Fruit fly (Drosophila melanogaster) whole organism, embryonic: ENCODE results near the gene CG43165.

Source experiments
- ATbp ChIP-seq: fragments of 200-800 bp; sonication (Bioruptor generic); optimal IDR thresholded peaks from 2 replicates; lab custom pipeline; 2017; ENCODE audit warnings: missing biosample characterization, mild to moderate bottlenecking, missing genetic modification characterization, missing genetic modification reagents
- Bgb ChIP-seq: fragments of 200-800 bp; sonication (Bioruptor generic); IDR thresholded peaks from 2 replicates; pipeline ENCODE4 v1.3.6; 2022; ENCODE audit warnings: missing biosample characterization, missing genetic modification characterization; ENCODE audit not compliant: partially characterized antibody
- Bteb2 ChIP-seq: fragments of 200-800 bp; sonication (Bioruptor generic); optimal IDR thresholded peaks from 2 replicates; lab custom pipeline; 2016; ENCODE audit warnings: missing biosample characterization, missing genetic modification characterization
- CG10543 ChIP-seq: fragments of 200-800 bp; sonication (Bioruptor generic); optimal IDR thresholded peaks from 3 replicates; lab custom pipeline; 2017; ENCODE audit warnings: missing biosample characterization, mild to moderate bottlenecking, missing genetic modification characterization, moderate library complexity
- CG11695 ChIP-seq: fragments of 200-800 bp; sonication (Bioruptor generic); IDR thresholded peaks from 3 replicates; pipeline ENCODE4 v1.3.6; 2022; ENCODE audit warnings: missing biosample characterization, missing genetic modification characterization
- CG13287 ChIP-seq: fragments of 200-800 bp; sonication (Bioruptor generic); IDR thresholded peaks from 2 replicates; pipeline ENCODE4 v1.3.6; 2022; ENCODE audit warnings: missing biosample characterization, missing genetic modification characterization; ENCODE audit not compliant: partially characterized antibody
- CG1647 ChIP-seq: fragments of 200-800 bp; sonication (Bioruptor generic); optimal IDR thresholded peaks from 3 replicates; lab custom pipeline; 2016; ENCODE audit warnings: missing biosample characterization, missing genetic modification characterization
- CG16813 ChIP-seq: fragments of 200-800 bp; sonication (Bioruptor generic); IDR thresholded peaks from 3 replicates; pipeline ENCODE4 v1.3.6; 2022; ENCODE audit warnings: missing biosample characterization, missing genetic modification characterization; ENCODE audit not compliant: partially characterized antibody
- CG16863 ChIP-seq: fragments of 200-800 bp; sonication (Bioruptor generic); optimal IDR thresholded peaks from 3 replicates; lab custom pipeline; 2016; ENCODE audit warnings: missing biosample characterization, missing genetic modification characterization
- CG17328 ChIP-seq: fragments of 200-800 bp; sonication (Bioruptor generic); IDR thresholded peaks from 2 replicates; pipeline ENCODE4 v1.3.6; 2022; ENCODE audit warnings: missing biosample characterization, missing genetic modification characterization
- CG18011 ChIP-seq: fragments of 200-800 bp; sonication (Bioruptor generic); optimal IDR thresholded peaks from 2 replicates; lab custom pipeline; 2017; ENCODE audit warnings: missing biosample characterization, missing genetic modification characterization, mild to moderate bottlenecking, moderate library complexity, missing genotype
- CG2202 ChIP-seq: fragments of 200-800 bp; sonication (Bioruptor generic); optimal IDR thresholded peaks from 2 replicates; lab custom pipeline; 2018; ENCODE audit warnings: missing biosample characterization, mild to moderate bottlenecking, missing genetic modification characterization
- CG2889 ChIP-seq: fragments of 200-800 bp; sonication (Bioruptor generic); IDR thresholded peaks from 3 replicates; pipeline ENCODE4 v1.3.6; 2022; ENCODE audit warnings: missing biosample characterization, missing genetic modification characterization
- CG3065 ChIP-seq: fragments of 200-800 bp; sonication (Bioruptor generic); optimal IDR thresholded peaks from 2 replicates; lab custom pipeline; 2016; ENCODE audit warnings: missing biosample characterization, missing genetic modification characterization
- CG34376 ChIP-seq: fragments of 200-800 bp; sonication (Bioruptor generic); optimal IDR thresholded peaks from 2 replicates; lab custom pipeline; 2018; ENCODE audit warnings: missing biosample characterization, mild to moderate bottlenecking, missing genetic modification characterization
- CG5245 ChIP-seq: fragments of 200-800 bp; sonication (Bioruptor generic); optimal IDR thresholded peaks from 3 replicates; lab custom pipeline; 2016; ENCODE audit warnings: missing biosample characterization, missing genetic modification characterization
- CG6765 ChIP-seq: fragments of 200-800 bp; sonication (Bioruptor generic); optimal IDR thresholded peaks from 3 replicates; lab custom pipeline; 2017; ENCODE audit warnings: missing biosample characterization, mild to moderate bottlenecking, missing genetic modification characterization
- CG7372 ChIP-seq: fragments of 200-800 bp; sonication (Bioruptor generic); IDR thresholded peaks from 2 replicates; pipeline ENCODE4 v1.3.6; 2022; ENCODE audit warnings: missing biosample characterization, missing genetic modification characterization
- CG7987 ChIP-seq: fragments of 200-800 bp; sonication (Bioruptor generic); optimal IDR thresholded peaks from 2 replicates; lab custom pipeline; 2018; ENCODE audit warnings: missing biosample characterization, mild to moderate bottlenecking, missing genetic modification characterization, moderate library complexity
- CG8281 ChIP-seq: fragments of 200-800 bp; sonication (Bioruptor generic); optimal IDR thresholded peaks from 2 replicates; lab custom pipeline; 2018; ENCODE audit warnings: missing biosample characterization, mild to moderate bottlenecking, missing genetic modification characterization, moderate library complexity
- CG9215 ChIP-seq: fragments of 200-800 bp; sonication (Bioruptor generic); IDR thresholded peaks from 2 replicates; pipeline ENCODE4 v1.3.6; 2022; ENCODE audit warnings: missing biosample characterization, missing genetic modification characterization
- CrebB ChIP-seq: fragments of 200-800 bp; sonication (Bioruptor generic); optimal IDR thresholded peaks from 3 replicates; lab custom pipeline; 2018; ENCODE audit warnings: missing biosample characterization, mild to moderate bottlenecking, missing genetic modification characterization
- Deaf1 ChIP-seq: fragments of 200-800 bp; optimal IDR thresholded peaks from 3 replicates; lab custom pipeline; 2019; ENCODE audit warnings: missing biosample characterization, mild to moderate bottlenecking, missing genetic modification characterization, moderate library complexity
- Dek ChIP-seq: fragments of 200-800 bp; sonication (Bioruptor generic); optimal IDR thresholded peaks from 3 replicates; lab custom pipeline; 2019; ENCODE audit warnings: missing biosample characterization, mild to moderate bottlenecking, missing genetic modification characterization, moderate library complexity
- Dp ChIP-seq: fragments of 200-800 bp; sonication (Bioruptor generic); optimal IDR thresholded peaks from 2 replicates; lab custom pipeline; 2018; ENCODE audit warnings: missing biosample characterization, mild to moderate bottlenecking, missing genetic modification characterization, moderate library complexity
- E2f1 ChIP-seq: fragments of 200-800 bp; sonication (Bioruptor generic); IDR thresholded peaks from 2 replicates; pipeline ENCODE4 v1.3.6; 2022; ENCODE audit warnings: missing biosample characterization, missing genetic modification characterization
- Gsc ChIP-seq: fragments of 200-800 bp; sonication (Bioruptor generic); IDR thresholded peaks from 2 replicates; pipeline ENCODE4 v1.3.6; 2022; ENCODE audit warnings: missing biosample characterization, missing genetic modification characterization
- HLHmδ ChIP-seq: fragments of 200-800 bp; sonication (Bioruptor generic); optimal IDR thresholded peaks from 2 replicates; lab custom pipeline; 2018; ENCODE audit warnings: missing biosample characterization, mild to moderate bottlenecking, missing genetic modification characterization, moderate library complexity
- Lim3 ChIP-seq: fragments of 200-800 bp; sonication (Bioruptor generic); IDR thresholded peaks from 2 replicates; pipeline ENCODE4 v1.3.6; 2022; ENCODE audit warnings: missing biosample characterization, missing genetic modification characterization
- Max ChIP-seq: fragments of 200-800 bp; sonication (Bioruptor generic); optimal IDR thresholded peaks from 2 replicates; lab custom pipeline; 2016; ENCODE audit warnings: missing biosample characterization, mild to moderate bottlenecking, missing genetic modification characterization
- NfI ChIP-seq: fragments of 200-800 bp; sonication (Bioruptor generic); optimal IDR thresholded peaks from 3 replicates; lab custom pipeline; 2018; ENCODE audit warnings: missing biosample characterization, mild to moderate bottlenecking, missing genetic modification characterization, moderate library complexity
- ac ChIP-seq: fragments of 200-800 bp; sonication (Bioruptor generic); optimal IDR thresholded peaks from 3 replicates; lab custom pipeline; 2017; ENCODE audit warnings: missing biosample characterization, mild to moderate bottlenecking, missing genetic modification characterization
- aop ChIP-seq: fragments of 200-800 bp; sonication (Bioruptor generic); IDR thresholded peaks from 2 replicates; pipeline ENCODE4 v1.3.6; 2022; ENCODE audit warnings: missing biosample characterization, missing genetic modification characterization
- ase ChIP-seq: fragments of 200-800 bp; sonication (Bioruptor generic); IDR thresholded peaks from 3 replicates; pipeline ENCODE4 v1.3.6; 2022; ENCODE audit warnings: missing biosample characterization, missing genetic modification characterization
- ci ChIP-seq: fragments of 200-800 bp; sonication (Bioruptor generic); IDR thresholded peaks from 3 replicates; pipeline ENCODE4 v1.3.6; 2022; ENCODE audit warnings: missing biosample characterization, missing genetic modification characterization
- cwo ChIP-seq: fragments of 200-800 bp; sonication (Bioruptor generic); optimal IDR thresholded peaks from 3 replicates; lab custom pipeline; 2017; ENCODE audit warnings: missing biosample characterization, missing genetic modification characterization, mild to moderate bottlenecking, moderate library complexity, missing genetic modification reagents
- emc ChIP-seq: fragments of 200-800 bp; sonication (Bioruptor generic); optimal IDR thresholded peaks from 2 replicates; lab custom pipeline; 2016; ENCODE audit warnings: missing biosample characterization, missing genetic modification characterization
- fru ChIP-seq: fragments of >200 bp; optimal IDR thresholded peaks from 2 replicates; lab custom pipeline; 2017
- gfzf ChIP-seq: fragments of 200-800 bp; sonication (Bioruptor generic); optimal IDR thresholded peaks from 2 replicates; lab custom pipeline; 2016; ENCODE audit warnings: missing biosample characterization, mild to moderate bottlenecking, missing genetic modification characterization, moderate library complexity
- kni ChIP-seq: fragments of 200-800 bp; sonication (Bioruptor generic); optimal IDR thresholded peaks from 3 replicates; lab custom pipeline; 2017; ENCODE audit warnings: mild to moderate bottlenecking, missing biosample characterization, missing genetic modification reagents, missing genetic modification characterization
- lab ChIP-seq: fragments of 200-800 bp; sonication (Bioruptor generic); optimal IDR thresholded peaks from 3 replicates; lab custom pipeline; 2017; ENCODE audit warnings: missing biosample characterization, missing genetic modification characterization, mild to moderate bottlenecking, moderate library complexity, missing genetic modification reagents
- pnt ChIP-seq: fragments of 200-800 bp; sonication (Bioruptor generic); optimal IDR thresholded peaks from 3 replicates; lab custom pipeline; 2016; ENCODE audit warnings: missing biosample characterization, missing genetic modification characterization
- rib ChIP-seq: fragments of 200-800 bp; sonication (Bioruptor generic); IDR thresholded peaks from 2 replicates; pipeline ENCODE4 v1.3.6; 2022; ENCODE audit warnings: missing biosample characterization, missing genetic modification characterization
- sd ChIP-seq: fragments of 200-800 bp; sonication (Bioruptor generic); optimal IDR thresholded peaks from 3 replicates; lab custom pipeline; 2018; ENCODE audit warnings: missing biosample characterization, mild to moderate bottlenecking, missing genetic modification characterization, moderate library complexity
- slou ChIP-seq: fragments of 200-800 bp; sonication (Bioruptor generic); optimal IDR thresholded peaks from 3 replicates; lab custom pipeline; 2016; ENCODE audit warnings: missing biosample characterization, missing genetic modification characterization
- sob ChIP-seq: fragments of 200-800 bp; sonication (Bioruptor generic); IDR thresholded peaks from 2 replicates; pipeline ENCODE4 v1.3.6; 2022; ENCODE audit warnings: missing biosample characterization, missing genetic modification characterization
- sug ChIP-seq: fragments of 200-800 bp; optimal IDR thresholded peaks from 2 replicates; lab custom pipeline; 2019; ENCODE audit warnings: missing biosample characterization, mild to moderate bottlenecking, missing genetic modification characterization, moderate library complexity
- toy ChIP-seq: fragments of 200-800 bp; sonication (Bioruptor generic); IDR thresholded peaks from 2 replicates; pipeline ENCODE4 v1.3.6; 2022; ENCODE audit warnings: missing biosample characterization, missing genetic modification characterization
- twi ChIP-seq: fragments of 200-800 bp; optimal IDR thresholded peaks from 2 replicates; lab custom pipeline; 2019; ENCODE audit warnings: missing biosample characterization, mild to moderate bottlenecking, missing genetic modification characterization, moderate library complexity
- usp ChIP-seq: fragments of >200 bp; optimal IDR thresholded peaks from 2 replicates; lab custom pipeline; 2017; ENCODE audit warnings: missing biosample characterization, missing genetic modification characterization
- zf30C ChIP-seq: fragments of 200-800 bp; sonication (Bioruptor generic); optimal IDR thresholded peaks from 3 replicates; lab custom pipeline; 2018; ENCODE audit warnings: missing biosample characterization, mild to moderate bottlenecking, missing genetic modification characterization

CG43165 gene

dm6 chr2L:3655698-3656105 is 39.1 kb downstream of the CG43165 start (continued):
- TF ChIP-seq CG9215 (GFP tag; lab: Robert Waterston, UW) (peak; percentile 97), CG1647 (GFP tag; lab: Kevin White, UChicago) (peak; percentile 96), kni (peak; percentile 97), sob (GFP tag; lab: Robert Waterston, UW) (peak; percentile 98), Gsc (peak; percentile 89; the same call in 1 of the 2 replicates), CG2202 (tag; lab: Kevin White, UChicago) (peak; percentile 97), CG11695 (GFP tag; lab: Robert Waterston, UW) (peak; percentile 99), CG5245 (GFP tag; lab: Kevin White, UChicago) (peak; percentile 98), usp (no peak), CG16863 (GFP tag; lab: Kevin White, UChicago) (peak; percentile 98), slou (peak; percentile 92), CG6765 (GFP tag; lab: Kevin White, UChicago) (peak; percentile 97), CG3065 (GFP tag; lab: Kevin White, UChicago) (peak; percentile 96), fru (lab: Kevin White, UChicago) (no peak), twi (tag; lab: Kevin White, UChicago) (peak; percentile 96), CrebB (tag; lab: Kevin White, UChicago) (peak; percentile 98), Dek (peak; percentile 98), sd (tag; lab: Kevin White, UChicago) (peak; percentile 95), CG8281 (tag; lab: Kevin White, UChicago) (peak; percentile 92), Lim3 (peak; percentile 92), sug (tag; lab: Kevin White, UChicago) (peak; percentile 98), E2f1 (GFP tag; lab: Robert Waterston, UW) (peak; percentile 98), CG34376 (GFP tag; lab: Kevin White, UChicago) (peak; percentile 99), CG16813 (GFP tag; lab: Robert Waterston, UW) (no peak), CG7987 (peak; percentile 93), gfzf (GFP tag; lab: Kevin White, UChicago) (peak; percentile 22), CG2889 (GFP tag; lab: Robert Waterston, UW) (peak; percentile 95), cwo (GFP tag; lab: Kevin White, UChicago) (peak; percentile 97), ase (GFP tag; lab: Robert Waterston, UW) (peak; percentile 97), pnt (peak; percentile 98), CG10543 (peak; percentile 99), lab (GFP tag; lab: Kevin White, UChicago) (peak; percentile 99), CG13287 (GFP tag; lab: Robert Waterston, UW) (peak; percentile 35), ATbp (GFP tag; lab: Kevin White, UChicago) (peak; percentile 99), CG18011 (GFP tag; lab: Kevin White, UChicago) (peak; percentile 90), emc (GFP tag; lab: Kevin White, UChicago) (peak; percentile 94), Dp (GFP tag; lab: Kevin White, UChicago) (peak; percentile 30), Bgb (no peak), zf30C (GFP tag; lab: Kevin White, UChicago) (peak; percentile 49), CG17328 (GFP tag; lab: Robert Waterston, UW) (peak; percentile 97), rib (GFP tag; lab: Robert Waterston, UW) (peak; percentile 98), Max (peak; percentile 96), NfI (GFP tag; lab: Kevin White, UChicago) (peak; percentile 99), Deaf1 (tag; lab: Kevin White, UChicago) (peak; percentile 87), HLHmδ (GFP tag; lab: Kevin White, UChicago) (no peak), ac (GFP tag; lab: Kevin White, UChicago) (peak; percentile 97), aop (peak; percentile 87), toy (GFP tag; lab: Robert Waterston, UW) (peak; percentile 92), ci (peak; percentile 99), Bteb2 (GFP tag; lab: Kevin White, UChicago) (peak; percentile 97), CG7372 (GFP tag; lab: Robert Waterston, UW) (peak; percentile 97)
